Worm (Caenorhabditis elegans): ENCODE measurements around the gene panl-3.

- TF ChIP-seq nfya-1 (tag; optimal IDR thresholded peaks at IDR 0.05) (no peak), nhr-11 (tag; optimal IDR thresholded peaks at IDR 0.05) (no peak), fkh-10 (GFP tag; optimal IDR thresholded peaks at IDR 0.05) (no peak), pros-1 (tag; optimal IDR thresholded peaks at IDR 0.05) (no peak), hlh-15 (tag; optimal IDR thresholded peaks at IDR 0.05) (no peak), T23F11.4 (GFP tag; optimal IDR thresholded peaks at IDR 0.05) (no peak), ahr-1 (tag; optimal IDR thresholded peaks at IDR 0.05) (no peak), ceh-14 (tag; optimal IDR thresholded peaks at IDR 0.05) (no peak), dmd-4 (tag; optimal IDR thresholded peaks at IDR 0.05; ENCODE audit: borderline replicate concordance) (no peak)
Observed at ce11 chrIII:9851547-9851946, 32.7 kb downstream of the panl-3 start, which contains the start of gene K11H3.3.

Measured in whole organism, late embryonic.